Worm (Caenorhabditis elegans) whole organism, young adult: Measurements from ENCODE around the gene gpb-1.

Experiments used
- T07F8.4 ChIP-seq: sonication (generic microtip); optimal IDR thresholded peaks from 2 replicates; lab custom pipeline; 2016; ENCODE audit warnings: mild to moderate bottlenecking, missing genetic modification characterization, moderate library complexity, missing compliant biosample characterization
- him-1 ChIP-seq: sonication (generic microtip); optimal IDR thresholded peaks from 2 replicates; lab custom pipeline; 2016; ENCODE audit warnings: missing genotype, missing genetic modification reagents, missing genetic modification characterization, missing compliant biosample characterization
- rec-8 ChIP-seq, 2 experiments: sonication (generic microtip); optimal IDR thresholded peaks; 2 replicates each; lab custom pipeline; 2016; ENCODE audit warnings: mild to moderate bottlenecking in 2 of 2, missing genetic modification characterization in 2 of 2, missing genetic modification reagents in 2 of 2, missing genotype in 2 of 2, missing biosample characterization in 1 of 2, missing compliant biosample characterization in 1 of 2, moderate library complexity in 1 of 2
- repo-1 ChIP-seq: sonication (generic microtip); optimal IDR thresholded peaks from 2 replicates; lab custom pipeline; 2017; ENCODE audit warnings: mild to moderate bottlenecking, missing genetic modification characterization, missing compliant biosample characterization
- snpc-4 ChIP-seq, 5 experiments: fragments of 150-350 bp in 1 of 5; sonication (generic microtip) in 4 of 5; optimal IDR thresholded peaks; 2 replicates each; lab custom pipeline; 2014 to 2018; ENCODE audit warnings: missing genetic modification characterization in 5 of 5, missing biosample characterization in 3 of 5, antibody characterized with exemption in 2 of 5, mild to moderate bottlenecking in 2 of 5, missing compliant biosample characterization in 2 of 5, missing genotype in 2 of 5, moderate library complexity in 2 of 5, missing genetic modification reagents in 1 of 5
- unc-130 ChIP-seq: sonication (generic microtip); optimal IDR thresholded peaks from 2 replicates; lab custom pipeline; 2016; ENCODE audit warnings: missing genetic modification reagents, missing genetic modification characterization, missing compliant biosample characterization
- ztf-3 ChIP-seq: fragments of 200-800 bp; sonication (Bioruptor generic); optimal IDR thresholded peaks from 2 replicates; lab custom pipeline; 2018; ENCODE audit warnings: mild to moderate bottlenecking, missing genetic modification characterization, missing compliant biosample characterization

ce11 chrII:11782493-11782892, 34.1 kb upstream of the gpb-1 start, which contains the start of gene F43G6.16:
- peak; percentile 71 for TF ChIP-seq him-1 (tag; lab: Kevin White, UChicago)
- TF ChIP-seq snpc-4 (GFP tag; optimal IDR thresholded peaks at IDR 0.05; lab: Kevin White, UChicago): peak; percentile 28
- TF ChIP-seq snpc-4 (tag; optimal IDR thresholded peaks at IDR 0.05; lab: Kevin White, UChicago): peak; percentile 21 to 63 (median 40)
- TF ChIP-seq ztf-3: no peak
- no peak for TF ChIP-seq repo-1 (tag; lab: Kevin White, UChicago)
- no peak for TF ChIP-seq T07F8.4
- TF ChIP-seq unc-130 (GFP tag; lab: Kevin White, UChicago): peak; percentile 91
- TF ChIP-seq rec-8 (tag; optimal IDR thresholded peaks at IDR 0.05; lab: Kevin White, UChicago): no peak
